Worm (Caenorhabditis elegans) whole organism, young adult: ENCODE measurements around the gene R02D5.3.

ENCODE experiments used
- T07F8.4 ChIP-seq: sonication (generic microtip); optimal IDR thresholded peaks from 2 replicates; lab custom pipeline; 2016; ENCODE audit warnings: mild to moderate bottlenecking, missing genetic modification characterization, moderate library complexity, missing compliant biosample characterization
- attf-6 ChIP-seq: fragments of 200-800 bp; sonication (Bioruptor generic); IDR thresholded peaks from 2 replicates; pipeline ENCODE4 v1.3.6; 2022; ENCODE audit warnings: missing genetic modification reagents, missing genetic modification characterization, missing compliant biosample characterization
- dox-1 ChIP-seq: fragments of 200-800 bp; sonication (Bioruptor generic); IDR thresholded peaks from 2 replicates; pipeline ENCODE4 v1.3.6; 2022; ENCODE audit warnings: missing genetic modification reagents, missing genetic modification characterization, missing compliant biosample characterization
- sea-2 ChIP-seq: fragments of 200-800 bp; sonication (Bioruptor generic); IDR thresholded peaks from 2 replicates; pipeline ENCODE4 v1.3.6; 2022; ENCODE audit warnings: missing genetic modification characterization, missing compliant biosample characterization
- unc-62 ChIP-seq: fragments of 150-350 bp; optimal IDR thresholded peaks from 2 replicates; lab custom pipeline; 2014; ENCODE audit warnings: missing biosample characterization, missing genetic modification reagents, missing genetic modification characterization

DNA sequence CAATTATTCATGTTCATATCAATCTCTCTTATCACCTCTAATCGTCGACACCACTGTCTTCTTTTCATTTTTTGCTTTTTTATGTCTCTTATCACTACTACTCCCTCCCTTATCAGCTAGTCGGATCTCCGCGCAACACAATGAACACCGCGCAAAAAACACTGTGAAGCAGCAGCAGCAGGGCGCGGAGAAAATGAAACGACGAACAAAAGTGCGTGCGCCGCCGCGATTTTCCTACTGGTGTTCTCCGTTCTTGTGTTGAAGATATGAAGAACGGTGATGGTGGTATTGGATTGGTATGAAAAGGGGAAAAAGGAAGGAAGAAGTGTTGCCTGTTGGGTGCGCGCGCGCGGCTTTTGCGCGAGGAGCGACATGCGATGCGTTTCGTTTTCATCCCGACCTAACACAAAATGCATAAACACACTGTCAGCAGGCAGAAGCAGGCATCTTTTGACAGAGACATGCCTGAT is 22.8 kb downstream of the R02D5.3 start:
- TF ChIP-seq dox-1 (GFP tag; lab: Robert Waterston, UW) = peak; percentile 48; the same call in 1 of the 2 replicates
- no peak for TF ChIP-seq sea-2
- TF ChIP-seq attf-6 (GFP tag; lab: Robert Waterston, UW) = no peak
- no peak for TF ChIP-seq unc-62 (GFP tag; lab: Kevin White, UChicago)
- TF ChIP-seq T07F8.4 (tag; lab: Kevin White, UChicago) = no peak
